Worm (Caenorhabditis elegans): ENCODE data around the gene C47E12.9.

C47E12.9 gene

DNA sequence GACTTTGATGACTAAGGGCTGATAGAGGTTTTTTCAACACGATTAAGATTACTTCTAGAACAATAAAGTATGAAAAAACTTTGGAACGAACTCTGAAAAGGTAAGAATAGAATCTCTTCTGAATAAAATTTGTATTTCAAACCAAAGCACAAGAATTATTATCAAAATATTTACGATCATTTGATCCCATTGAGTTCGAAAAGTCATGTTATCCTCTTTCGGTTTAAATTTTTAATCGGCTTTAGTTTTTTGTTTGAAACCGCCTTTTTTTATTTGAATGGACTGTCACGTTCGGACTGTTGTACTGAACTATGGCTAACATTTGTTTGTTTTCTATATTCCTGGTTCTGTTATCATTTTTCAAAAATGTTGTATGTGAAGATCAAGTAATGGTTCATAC lies at the start of gene C47E12.9:
C47E12.9 (plus strand) TSS at position 301 of the 400 bp plus-strand sequence.
- TF ChIP-seq ceh-31 (tag; optimal IDR thresholded peaks at IDR 0.05) = no peak
- no peak for TF ChIP-seq lin-11 (tag; optimal IDR thresholded peaks at IDR 0.05)
- TF ChIP-seq fkh-10 (GFP tag; optimal IDR thresholded peaks at IDR 0.05) = no peak
- no peak for TF ChIP-seq pag-3 (tag; optimal IDR thresholded peaks at IDR 0.05; ENCODE audit: borderline replicate concordance)
- TF ChIP-seq dve-1 (tag; optimal IDR thresholded peaks at IDR 0.05) = no peak
- TF ChIP-seq nhr-232 (tag; optimal IDR thresholded peaks at IDR 0.05) = no peak
- TF ChIP-seq syd-9 (tag; optimal IDR thresholded peaks at IDR 0.05) = no peak
- no peak for TF ChIP-seq odd-2 (tag; optimal IDR thresholded peaks at IDR 0.05)
- TF ChIP-seq eyg-1 (tag; optimal IDR thresholded peaks at IDR 0.05) = no peak
- no peak for TF ChIP-seq ceh-6 (GFP tag; optimal IDR thresholded peaks at IDR 0.05)
- TF ChIP-seq ceh-9 (tag; optimal IDR thresholded peaks at IDR 0.05) = no peak
- TF ChIP-seq ztf-16 (tag; optimal IDR thresholded peaks at IDR 0.05) = no peak
- TF ChIP-seq elt-4 (tag; optimal IDR thresholded peaks at IDR 0.05) = no peak
- no peak for TF ChIP-seq unc-3 (GFP tag; conservative IDR thresholded peaks at IDR 0.05)
- TF ChIP-seq unc-3 (tag; optimal IDR thresholded peaks at IDR 0.05) = no peak

DNA sequence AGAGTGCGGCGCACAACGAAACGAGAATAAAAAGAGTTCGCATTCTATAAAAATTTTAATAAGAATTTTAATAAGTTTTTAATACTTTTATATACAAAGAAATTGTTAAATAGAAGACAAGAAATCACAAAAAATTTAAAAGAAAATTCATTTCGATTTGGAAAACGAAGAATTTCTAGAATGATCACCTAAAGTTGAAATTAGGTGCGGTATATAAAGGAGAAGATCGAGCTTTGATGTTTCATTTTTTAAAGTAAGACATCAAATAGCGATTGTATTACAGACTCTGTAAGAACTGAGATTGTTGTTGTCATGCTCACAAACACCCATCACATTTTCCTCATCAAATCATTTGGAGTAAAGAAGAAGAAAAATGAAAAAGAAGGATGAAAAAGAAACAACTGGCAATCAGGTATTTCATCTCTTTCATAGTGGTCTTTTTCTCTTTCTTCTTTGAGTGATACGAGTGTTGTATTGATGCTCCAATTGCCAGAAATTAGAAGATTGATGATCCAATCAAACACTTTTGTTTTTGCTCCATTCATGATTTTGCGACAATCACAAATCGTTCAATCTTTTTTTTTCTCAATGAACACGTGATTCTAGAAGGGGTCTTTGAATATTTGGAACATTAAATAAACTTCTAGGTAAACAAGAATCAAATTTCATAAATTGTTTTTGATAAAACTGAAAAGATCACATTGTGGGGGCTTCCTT lies 46.2 kb upstream of the C47E12.9 start, which contains the start of gene dur-1:
dur-1 (minus strand) TSS at position 51 of the 717 bp plus-strand sequence.
- TF ChIP-seq sdc-2 (tag; optimal IDR thresholded peaks at IDR 0.05) (no peak), che-1 (tag; optimal IDR thresholded peaks at IDR 0.05) (no peak), nfya-1 (tag; optimal IDR thresholded peaks at IDR 0.05) (peak; percentile 4), rnt-1 (tag; optimal IDR thresholded peaks at IDR 0.05) (peak; percentile 8), unc-55 (GFP tag; optimal IDR thresholded peaks at IDR 0.05) (peak; percentile 41), ceh-18 (tag; optimal IDR thresholded peaks at IDR 0.05) (peak; percentile 53)

DNA sequence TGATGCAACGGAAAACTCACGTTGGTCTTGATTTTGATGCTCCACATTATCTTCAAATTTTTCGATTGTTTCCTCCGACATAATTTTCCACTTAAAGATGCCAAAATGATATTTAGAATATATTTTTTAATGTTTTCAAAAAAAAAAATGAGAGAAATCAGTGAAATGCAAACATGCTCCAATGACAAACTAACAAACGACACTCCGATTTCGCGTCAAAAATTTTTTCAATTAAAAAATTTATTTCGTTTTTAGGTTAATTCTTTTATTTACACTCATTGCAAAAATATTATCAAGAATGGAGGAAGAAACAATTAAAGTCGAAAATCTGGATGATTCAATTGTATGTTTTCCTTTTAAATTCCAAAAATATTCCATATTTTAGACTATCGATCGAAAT lies 42.4 kb upstream of the C47E12.9 start, which contains the start of the genes trmt-10A and F25H8.2:
trmt-10A (minus strand) TSS at position 159 of the 400 bp plus-strand sequence.
F25H8.2 (plus strand) TSS at position 181 of the 400 bp plus-strand sequence.
- TF ChIP-seq nfya-1 (tag; optimal IDR thresholded peaks at IDR 0.05) (no peak), ceh-30 (tag; optimal IDR thresholded peaks at IDR 0.05) (no peak), unc-55 (GFP tag; optimal IDR thresholded peaks at IDR 0.05) (no peak), ahr-1 (tag; optimal IDR thresholded peaks at IDR 0.05) (no peak), hlh-6 (tag; optimal IDR thresholded peaks at IDR 0.05) (no peak), ceh-14 (tag; optimal IDR thresholded peaks at IDR 0.05) (peak; percentile 21), ceh-24 (tag; optimal IDR thresholded peaks at IDR 0.05) (no peak), unc-42 (tag; optimal IDR thresholded peaks at IDR 0.05) (peak; percentile 74), fax-1 (tag; optimal IDR thresholded peaks at IDR 0.05) (no peak), lin-11 (tag; optimal IDR thresholded peaks at IDR 0.05) (no peak), Y22D7AL.16 (tag; optimal IDR thresholded peaks at IDR 0.05) (no peak), hlh-30 (tag; optimal IDR thresholded peaks at IDR 0.05; ENCODE audit: insufficient read depth) (no peak), rnt-1 (tag; optimal IDR thresholded peaks at IDR 0.05) (no peak), npax-4 (tag; optimal IDR thresholded peaks at IDR 0.05) (no peak)

DNA sequence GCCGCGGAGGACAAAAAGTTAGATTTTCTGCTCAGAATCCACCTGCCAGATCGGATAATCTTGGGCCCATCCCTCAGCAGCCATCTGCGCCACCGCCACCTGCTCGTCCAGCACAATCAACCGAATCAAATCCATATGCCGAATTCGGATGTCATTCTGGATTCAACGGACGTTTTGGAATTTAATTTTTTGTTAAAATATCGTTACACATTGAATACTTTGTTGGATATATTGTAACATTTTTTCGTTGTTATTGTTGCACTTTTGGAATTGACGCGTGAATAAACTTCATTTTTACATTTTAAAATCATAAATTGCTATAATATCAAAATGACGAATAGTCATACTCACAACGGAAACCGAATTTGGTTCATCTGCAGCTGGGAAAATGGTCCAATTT lies 40.9 kb upstream of the C47E12.9 start, which contains the start of gene spe-29:
spe-29 (plus strand) TSS at position 301 of the 400 bp plus-strand sequence.
- TF ChIP-seq pat-9 (tag; optimal IDR thresholded peaks at IDR 0.05) (no peak), T23F11.4 (GFP tag; optimal IDR thresholded peaks at IDR 0.05) (no peak), tbx-2 (tag; optimal IDR thresholded peaks at IDR 0.05) (no peak), C38D4.7 (GFP tag; optimal IDR thresholded peaks at IDR 0.05) (no peak), ceh-45 (GFP tag; IDR thresholded peaks at IDR 0.05) (no peak), ztf-16 (tag; optimal IDR thresholded peaks at IDR 0.05) (no peak), F13H6.1 (tag; optimal IDR thresholded peaks at IDR 0.05) (no peak), gmeb-2 (tag; optimal IDR thresholded peaks at IDR 0.05) (no peak), elt-2 (tag; optimal IDR thresholded peaks at IDR 0.05) (no peak), ceh-30 (tag; optimal IDR thresholded peaks at IDR 0.05) (no peak), che-1 (tag; optimal IDR thresholded peaks at IDR 0.05) (no peak), unc-3 (GFP tag; conservative IDR thresholded peaks at IDR 0.05) (no peak), unc-3 (tag; optimal IDR thresholded peaks at IDR 0.05) (no peak), ceh-34 (tag; optimal IDR thresholded peaks at IDR 0.05) (no peak)

All from whole organism, late embryonic.